Worm (Caenorhabditis elegans) whole organism, L3 larva: Measurements from ENCODE around the gene mig-22.

Experiments used
- R02D3.7 ChIP-seq: fragments of 150-350 bp; optimal IDR thresholded peaks from 2 replicates; lab custom pipeline; 2014; ENCODE audit warnings: missing biosample characterization, missing genetic modification characterization
- aly-2 ChIP-seq: fragments of 150-350 bp; optimal IDR thresholded peaks from 2 replicates; lab custom pipeline; 2014; ENCODE audit warnings: missing biosample characterization, missing genetic modification characterization
- ama-1 ChIP-seq: fragments of 150-350 bp; optimal IDR thresholded peaks from 2 replicates; lab custom pipeline; 2018
- ceh-28 ChIP-seq: fragments of 150-350 bp; optimal IDR thresholded peaks from 2 replicates; lab custom pipeline; 2014; ENCODE audit warnings: missing biosample characterization, missing genetic modification reagents, missing genetic modification characterization
- ceh-82 ChIP-seq: fragments of 150-350 bp; optimal IDR thresholded peaks from 2 replicates; lab custom pipeline; 2014; ENCODE audit warnings: missing biosample characterization, missing genetic modification characterization
- ceh-9 ChIP-seq: sonication (generic microtip); optimal IDR thresholded peaks from 2 replicates; lab custom pipeline; 2018; ENCODE audit warnings: missing biosample characterization, missing genetic modification characterization
- egl-27 ChIP-seq: sonication (generic microtip); optimal IDR thresholded peaks from 4 replicates; lab custom pipeline; 2017; ENCODE audit warnings: missing biosample characterization, missing genetic modification reagents, missing genetic modification characterization
- egl-5 ChIP-seq: fragments of 150-350 bp; optimal IDR thresholded peaks from 2 replicates; lab custom pipeline; 2017; ENCODE audit warnings: missing biosample characterization, missing genetic modification reagents, missing genetic modification characterization, inconsistent platforms
- elt-2 ChIP-seq: sonication (generic microtip); optimal IDR thresholded peaks from 2 replicates; lab custom pipeline; 2016; ENCODE audit warnings: missing genetic modification reagents, mild to moderate bottlenecking, missing genetic modification characterization, missing compliant biosample characterization
- elt-3 ChIP-seq, 3 experiments: fragments of 150-350 bp in 1 of 3; sonication (generic microtip) in 2 of 3; optimal IDR thresholded peaks; 2 replicates in 2 of 3; 4 replicates in 1 of 3; lab custom pipeline; 2014 to 2017; ENCODE audit warnings: missing biosample characterization in 3 of 3, missing genetic modification characterization in 3 of 3
- fkh-10 ChIP-seq: sonication (generic microtip); optimal IDR thresholded peaks from 2 replicates; lab custom pipeline; 2017; ENCODE audit warnings: missing biosample characterization, missing genetic modification reagents, missing genetic modification characterization
- fkh-2 ChIP-seq: fragments of 150-350 bp; optimal IDR thresholded peaks from 2 replicates; lab custom pipeline; 2014; ENCODE audit warnings: missing biosample characterization, missing genetic modification reagents, missing genetic modification characterization
- hmg-11 ChIP-seq: sonication (generic microtip); optimal IDR thresholded peaks from 2 replicates; lab custom pipeline; 2016; ENCODE audit warnings: missing genetic modification characterization, missing compliant biosample characterization
- jun-1 ChIP-seq: fragments of 150-350 bp; optimal IDR thresholded peaks from 2 replicates; lab custom pipeline; 2014; ENCODE audit warnings: missing biosample characterization, missing genetic modification reagents, missing genetic modification characterization
- lin-39 ChIP-seq: fragments of 150-350 bp; optimal IDR thresholded peaks from 2 replicates; lab custom pipeline; 2018; ENCODE audit warnings: missing biosample characterization, missing genetic modification reagents, missing genetic modification characterization
- mdl-1 ChIP-seq: fragments of 150-350 bp; optimal IDR thresholded peaks from 2 replicates; lab custom pipeline; 2014; ENCODE audit warnings: missing biosample characterization, missing genetic modification characterization
- mml-1 ChIP-seq: fragments of 150-350 bp; sonication (generic microtip); optimal IDR thresholded peaks from 3 replicates; lab custom pipeline; 2014; ENCODE audit warnings: missing biosample characterization, missing genetic modification characterization
- nfya-1 ChIP-seq: sonication (generic microtip); optimal IDR thresholded peaks from 2 replicates; lab custom pipeline; 2017; ENCODE audit warnings: missing genetic modification characterization, mild to moderate bottlenecking, missing compliant biosample characterization, antibody characterized with exemption, moderate library complexity; ENCODE audit not compliant: insufficient read depth
- nhr-11 ChIP-seq: fragments of 150-350 bp; optimal IDR thresholded peaks from 2 replicates; lab custom pipeline; 2014; ENCODE audit warnings: missing biosample characterization, missing genetic modification characterization
- nhr-12 ChIP-seq: fragments of 150-350 bp; optimal IDR thresholded peaks from 2 replicates; lab custom pipeline; 2014; ENCODE audit warnings: missing biosample characterization, missing genetic modification characterization
- nhr-23 ChIP-seq: fragments of 150-350 bp; optimal IDR thresholded peaks from 2 replicates; lab custom pipeline; 2014; ENCODE audit warnings: missing biosample characterization, missing genetic modification reagents, missing genetic modification characterization
- nhr-237 ChIP-seq: fragments of 150-350 bp; optimal IDR thresholded peaks from 2 replicates; lab custom pipeline; 2014; ENCODE audit warnings: missing biosample characterization, missing genetic modification characterization
- nhr-25 ChIP-seq: sonication (generic microtip); optimal IDR thresholded peaks from 2 replicates; lab custom pipeline; 2017; ENCODE audit warnings: missing biosample characterization, missing genetic modification characterization
- nhr-43 ChIP-seq: sonication (generic microtip); optimal IDR thresholded peaks from 2 replicates; lab custom pipeline; 2016; ENCODE audit warnings: mild to moderate bottlenecking, missing genetic modification characterization, missing compliant biosample characterization; ENCODE audit not compliant: poor library complexity, severe bottlenecking
- nhr-76 ChIP-seq: fragments of 150-350 bp; sonication (generic microtip); optimal IDR thresholded peaks from 5 replicates; lab custom pipeline; 2014; ENCODE audit warnings: missing biosample characterization, missing genetic modification characterization
- nhr-77 ChIP-seq: fragments of 150-350 bp; optimal IDR thresholded peaks from 2 replicates; lab custom pipeline; 2014; ENCODE audit warnings: missing biosample characterization, missing genetic modification characterization
- pha-4 ChIP-seq: fragments of 150-350 bp; optimal IDR thresholded peaks from 2 replicates; lab custom pipeline; 2014; ENCODE audit warnings: missing biosample characterization, missing genetic modification reagents, missing genetic modification characterization
- pqm-1 ChIP-seq: fragments of 150-350 bp; optimal IDR thresholded peaks from 2 replicates; lab custom pipeline; 2017; ENCODE audit warnings: missing biosample characterization, missing genetic modification characterization, inconsistent platforms
- skn-1 ChIP-seq: fragments of 150-350 bp; optimal IDR thresholded peaks from 2 replicates; lab custom pipeline; 2014; ENCODE audit warnings: missing biosample characterization, missing genetic modification characterization
- tbx-2 ChIP-seq: sonication (generic microtip); optimal IDR thresholded peaks from 2 replicates; lab custom pipeline; 2016; ENCODE audit warnings: mild to moderate bottlenecking, missing genetic modification characterization, missing compliant biosample characterization
- unc-62 ChIP-seq: fragments of 150-350 bp; sonication (generic microtip); optimal IDR thresholded peaks from 4 replicates; lab custom pipeline; 2014; ENCODE audit warnings: missing biosample characterization, missing genetic modification reagents, missing genetic modification characterization
- ztf-11 ChIP-seq: fragments of 150-350 bp; optimal IDR thresholded peaks from 2 replicates; lab custom pipeline; 2014; ENCODE audit warnings: missing biosample characterization, missing genetic modification characterization
- ztf-4 ChIP-seq: fragments of 150-350 bp; optimal IDR thresholded peaks from 2 replicates; lab custom pipeline; 2014; ENCODE audit warnings: missing biosample characterization, missing genetic modification characterization

Gene mig-22

DNA sequence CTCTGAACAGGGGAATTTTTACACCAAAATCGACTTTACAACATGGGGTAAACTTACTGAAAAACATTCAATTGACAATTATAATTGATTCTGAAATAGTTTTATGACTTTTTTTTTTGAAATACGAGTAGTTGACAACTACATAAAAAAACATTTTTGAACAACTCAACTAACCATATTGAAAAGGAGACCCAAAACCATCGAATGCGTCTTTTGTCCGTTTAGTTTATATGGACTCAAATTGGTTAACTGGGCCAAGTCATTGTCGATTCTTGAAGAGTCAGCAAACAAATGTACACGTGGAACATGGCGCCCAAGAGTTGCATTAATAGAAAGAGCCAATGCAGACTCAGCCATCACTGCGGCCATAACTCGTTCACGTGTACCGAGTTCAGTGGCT lies 675 bp downstream of the mig-22 start:
- TF ChIP-seq ceh-9 (tag; lab: Kevin White, UChicago) (no peak), nhr-77 (tag; lab: Kevin White, UChicago) (no peak), tbx-2 (no peak), elt-3 (tag; optimal IDR thresholded peaks at IDR 0.05; lab: Kevin White, UChicago) (no peak), pqm-1 (tag; lab: Kevin White, UChicago) (no peak), lin-39 (tag; lab: Kevin White, UChicago) (no peak), nfya-1 (tag; lab: Kevin White, UChicago) (no peak), ama-1 (lab: Kevin White, UChicago) (no peak), nhr-237 (tag; lab: Kevin White, UChicago) (no peak), ztf-4 (no peak), jun-1 (no peak), hmg-11 (tag; lab: Kevin White, UChicago) (no peak), egl-5 (tag; lab: Kevin White, UChicago) (no peak), nhr-25 (tag; lab: Kevin White, UChicago) (no peak), ceh-82 (tag; lab: Kevin White, UChicago) (no peak), nhr-23 (tag; lab: Kevin White, UChicago) (no peak), nhr-76 (tag; lab: Kevin White, UChicago) (no peak), nhr-11 (tag; lab: Kevin White, UChicago) (no peak), ztf-11 (tag; lab: Kevin White, UChicago) (no peak)

DNA sequence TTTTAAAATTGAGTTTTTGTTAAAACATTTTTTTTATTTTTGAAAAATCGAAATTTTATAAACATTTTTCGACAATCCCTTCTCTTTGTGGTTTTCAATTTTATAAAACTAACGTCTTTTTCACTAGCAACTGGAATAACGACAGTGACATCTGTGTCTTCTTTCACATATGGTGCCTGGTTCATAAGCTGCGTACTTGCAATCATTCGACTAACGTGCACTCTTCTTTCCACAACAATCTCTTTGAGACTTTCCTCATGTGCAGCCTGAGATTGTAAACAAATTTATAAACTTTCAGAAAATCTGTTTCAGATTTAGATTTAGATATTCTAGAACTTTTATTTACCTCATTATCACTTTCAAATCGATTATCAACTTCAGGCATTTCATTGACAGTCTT lies 2.1 kb downstream of the mig-22 start:
- no peak for TF ChIP-seq mml-1 (tag; lab: Kevin White, UChicago)
- no peak for TF ChIP-seq nhr-43
- no peak for TF ChIP-seq ama-1 (lab: Kevin White, UChicago)
- no peak for TF ChIP-seq skn-1 (tag; lab: Kevin White, UChicago)
- TF ChIP-seq nhr-77 (tag; lab: Kevin White, UChicago), result no peak
- no peak for TF ChIP-seq nhr-12 (tag; lab: Kevin White, UChicago)
- TF ChIP-seq ceh-9 (tag; lab: Kevin White, UChicago), result no peak

DNA sequence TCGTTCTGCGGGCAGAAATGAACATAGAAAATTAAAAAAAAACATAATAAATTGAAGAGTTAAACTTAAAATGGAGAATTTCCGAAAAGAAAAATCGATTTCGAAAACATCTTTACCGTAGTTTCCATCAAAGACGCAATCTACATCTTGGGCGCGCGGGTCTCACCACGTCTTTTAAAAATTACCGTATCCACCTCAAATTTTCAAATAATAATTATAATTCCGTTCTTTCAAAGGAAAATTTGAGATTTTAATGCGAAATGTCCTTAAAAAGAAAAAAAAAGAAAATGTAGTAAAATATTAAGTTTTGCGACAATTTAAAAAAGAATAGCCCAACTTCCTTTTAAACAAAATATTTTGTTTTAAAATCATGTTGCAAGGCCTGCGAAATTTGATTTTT lies 4.0 kb downstream of the mig-22 start:
- TF ChIP-seq egl-5 (tag; lab: Kevin White, UChicago) (no peak), egl-27 (no peak), unc-62 (GFP tag; lab: Kevin White, UChicago) (no peak), tbx-2 (no peak), elt-3 (tag; optimal IDR thresholded peaks at IDR 0.05; lab: Kevin White, UChicago) (no peak), elt-2 (tag; lab: Kevin White, UChicago) (no peak), skn-1 (tag; lab: Kevin White, UChicago) (no peak), nhr-12 (tag; lab: Kevin White, UChicago) (no peak), nhr-237 (tag; lab: Kevin White, UChicago) (no peak), aly-2 (tag; lab: Kevin White, UChicago) (no peak)

DNA sequence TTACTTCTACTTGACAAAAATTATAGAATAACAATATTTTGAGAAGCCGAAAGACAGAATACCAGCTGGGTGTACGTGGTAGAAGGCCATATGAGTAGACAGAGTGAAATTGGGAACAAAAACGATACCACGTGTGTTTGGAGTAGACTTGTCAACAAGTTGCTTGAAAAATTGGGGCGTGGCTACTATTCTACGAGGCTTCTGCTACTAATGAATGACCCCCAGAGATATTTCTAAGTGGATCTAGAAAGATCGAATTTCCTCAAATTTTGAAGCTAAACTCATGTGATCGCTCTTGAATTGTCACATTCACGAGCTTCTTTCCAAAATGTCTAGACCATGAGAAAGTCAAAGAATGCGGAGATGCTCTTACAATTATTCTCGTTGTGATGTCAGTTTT lies 5.1 kb downstream of the mig-22 start:
- TF ChIP-seq fkh-10 (GFP tag; lab: Kevin White, UChicago), result no peak
- no peak for TF ChIP-seq mdl-1 (tag; lab: Kevin White, UChicago)
- TF ChIP-seq ceh-28 (tag; lab: Kevin White, UChicago), result no peak
- no peak for TF ChIP-seq fkh-2 (tag; lab: Kevin White, UChicago)
- no peak for TF ChIP-seq ceh-9 (tag; lab: Kevin White, UChicago)
- TF ChIP-seq nhr-237 (tag; lab: Kevin White, UChicago), result no peak
- no peak for TF ChIP-seq mml-1 (tag; lab: Kevin White, UChicago)
- TF ChIP-seq unc-62 (GFP tag; lab: Kevin White, UChicago), result no peak
- TF ChIP-seq R02D3.7, result no peak

ce11 chrIII:8761040-8761654 lies 6.0 kb downstream of the mig-22 start, which contains the start of gene aak-1:
Gene aak-1, minus strand, starts transcription at chrIII:8761090.
- TF ChIP-seq ama-1 (lab: Kevin White, UChicago) (no peak), pha-4 (tag; lab: Kevin White, UChicago) (peak; percentile 16)
